Worm (Caenorhabditis elegans) whole organism, young adult: ENCODE measurements around the gene Y56A3A.22.

Experiments
- B0336.3 ChIP-seq: fragments of 200-800 bp; sonication (Bioruptor generic); IDR thresholded peaks from 2 replicates; pipeline ENCODE4 v1.3.6; 2022; ENCODE audit warnings: missing genetic modification characterization, missing compliant biosample characterization
- F22D6.2 ChIP-seq: sonication (generic microtip); optimal IDR thresholded peaks from 2 replicates; lab custom pipeline; 2016; ENCODE audit warnings: mild to moderate bottlenecking, missing genetic modification characterization, missing compliant biosample characterization
- F33H1.4 ChIP-seq: fragments of 200-800 bp; sonication (Bioruptor generic); IDR thresholded peaks from 2 replicates; pipeline ENCODE4 v1.3.6; 2022; ENCODE audit warnings: missing genetic modification reagents, missing genetic modification characterization, missing compliant biosample characterization
- F52B5.7 ChIP-seq: sonication (generic microtip); optimal IDR thresholded peaks from 2 replicates; lab custom pipeline; 2016; ENCODE audit warnings: mild to moderate bottlenecking, missing genetic modification characterization, missing compliant biosample characterization
- T26A5.8 ChIP-seq: sonication (generic microtip); optimal IDR thresholded peaks from 2 replicates; lab custom pipeline; 2016; ENCODE audit warnings: missing genetic modification characterization, missing compliant biosample characterization
- Y53F4B.3 ChIP-seq: fragments of 200-800 bp; sonication (Bioruptor generic); IDR thresholded peaks from 2 replicates; pipeline ENCODE4 v1.3.6; 2022; ENCODE audit warnings: missing genetic modification reagents, missing genetic modification characterization, missing compliant biosample characterization
- Y67H2A.10 ChIP-seq: fragments of 200-800 bp; sonication (Bioruptor generic); conservative IDR thresholded peaks from 2 replicates; pipeline ENCODE4 v1.3.6; 2022; ENCODE audit warnings: missing genetic modification reagents, missing genetic modification characterization, missing compliant biosample characterization
- ama-1 ChIP-seq, 3 experiments: fragments of 150-350 bp in 1 of 3; sonication (generic microtip) in 2 of 3; optimal IDR thresholded peaks; 2 replicates each; lab custom pipeline; 2014 to 2018; ENCODE audit warnings: missing biosample characterization in 2 of 3, missing genetic modification characterization in 2 of 3, missing genetic modification reagents in 2 of 3
- attf-3 ChIP-seq: fragments of 200-800 bp; sonication (Bioruptor generic); conservative IDR thresholded peaks from 2 replicates; pipeline ENCODE4 v1.3.6; 2022; ENCODE audit warnings: missing genetic modification reagents, missing genetic modification characterization, missing compliant biosample characterization
- ccch-3 ChIP-seq: fragments of 200-800 bp; sonication (Bioruptor generic); optimal IDR thresholded peaks from 2 replicates; lab custom pipeline; 2018; ENCODE audit warnings: mild to moderate bottlenecking, missing genetic modification characterization, missing compliant biosample characterization
- cebp-2 ChIP-seq: fragments of 200-800 bp; sonication (Bioruptor generic); IDR thresholded peaks from 2 replicates; pipeline ENCODE4 v1.3.6; 2022; ENCODE audit warnings: missing genetic modification characterization, missing compliant biosample characterization
- ceh-40 ChIP-seq: fragments of 200-800 bp; sonication (Bioruptor generic); IDR thresholded peaks from 2 replicates; pipeline ENCODE4 v1.3.6; 2022; ENCODE audit warnings: missing genetic modification characterization, missing compliant biosample characterization
- dpff-1 ChIP-seq: sonication (generic microtip); optimal IDR thresholded peaks from 2 replicates; lab custom pipeline; 2017; ENCODE audit warnings: mild to moderate bottlenecking, missing genetic modification characterization, missing compliant biosample characterization
- egl-44 ChIP-seq: fragments of 200-800 bp; sonication (Bioruptor generic); IDR thresholded peaks from 2 replicates; pipeline ENCODE4 v1.3.6; 2022; ENCODE audit warnings: missing genetic modification reagents, missing genetic modification characterization, missing compliant biosample characterization
- egrh-3 ChIP-seq: fragments of 200-800 bp; sonication (Bioruptor generic); IDR thresholded peaks from 2 replicates; pipeline ENCODE4 v1.3.6; 2022; ENCODE audit warnings: missing genetic modification reagents, missing genetic modification characterization, missing compliant biosample characterization
- ekl-4 ChIP-seq: fragments of 200-800 bp; sonication (Bioruptor generic); IDR thresholded peaks from 2 replicates; pipeline ENCODE4 v1.3.6; 2022; ENCODE audit warnings: missing genetic modification reagents, missing genetic modification characterization, missing compliant biosample characterization
- hmg-1.2 ChIP-seq: fragments of 200-800 bp; sonication (Bioruptor generic); IDR thresholded peaks from 2 replicates; pipeline ENCODE4 v1.3.6; 2022; ENCODE audit warnings: missing genetic modification reagents, missing genetic modification characterization, missing compliant biosample characterization
- let-526 ChIP-seq: fragments of 200-800 bp; sonication (Bioruptor generic); IDR thresholded peaks from 2 replicates; pipeline ENCODE4 v1.3.6; 2022; ENCODE audit warnings: missing genetic modification reagents, missing genetic modification characterization, missing compliant biosample characterization
- lin-26 ChIP-seq: fragments of 200-800 bp; sonication (Bioruptor generic); IDR thresholded peaks from 2 replicates; pipeline ENCODE4 v1.3.6; 2022; ENCODE audit warnings: missing genetic modification reagents, missing genetic modification characterization, missing compliant biosample characterization
- madf-3 ChIP-seq: fragments of 200-800 bp; sonication (Bioruptor generic); IDR thresholded peaks from 2 replicates; pipeline ENCODE4 v1.3.6; 2022; ENCODE audit warnings: missing genetic modification reagents, missing genetic modification characterization, missing compliant biosample characterization
- madf-8 ChIP-seq: fragments of 200-800 bp; sonication (Bioruptor generic); conservative IDR thresholded peaks from 2 replicates; pipeline ENCODE4 v1.3.6; 2022; ENCODE audit warnings: missing genetic modification reagents, missing genetic modification characterization, missing compliant biosample characterization
- mes-4 ChIP-seq: sonication (generic microtip); optimal IDR thresholded peaks from 2 replicates; lab custom pipeline; 2016; ENCODE audit warnings: missing genotype, missing genetic modification characterization, missing compliant biosample characterization
- mxl-1 ChIP-seq: sonication (generic microtip); optimal IDR thresholded peaks from 2 replicates; lab custom pipeline; 2016; ENCODE audit warnings: missing genetic modification characterization, missing compliant biosample characterization
- nhr-120 ChIP-seq: fragments of 200-800 bp; sonication (Bioruptor generic); IDR thresholded peaks from 2 replicates; pipeline ENCODE4 v1.3.6; 2022; ENCODE audit warnings: missing genetic modification characterization, missing compliant biosample characterization
- nhr-90 ChIP-seq: sonication (generic microtip); optimal IDR thresholded peaks from 2 replicates; lab custom pipeline; 2016; ENCODE audit warnings: missing genotype, mild to moderate bottlenecking, missing genetic modification characterization, missing compliant biosample characterization
- repo-1 ChIP-seq: sonication (generic microtip); optimal IDR thresholded peaks from 2 replicates; lab custom pipeline; 2017; ENCODE audit warnings: mild to moderate bottlenecking, missing genetic modification characterization, missing compliant biosample characterization
- rpc-1 ChIP-seq, 2 experiments: fragments of 150-350 bp in 1 of 2; sonication (generic microtip) in 1 of 2; optimal IDR thresholded peaks; 2 replicates each; lab custom pipeline; 2014 to 2018; ENCODE audit warnings: missing biosample characterization in 1 of 2, missing genetic modification characterization in 1 of 2, missing genetic modification reagents in 1 of 2, missing genotype in 1 of 2
- snpc-1.1 ChIP-seq: sonication (generic microtip); optimal IDR thresholded peaks from 2 replicates; lab custom pipeline; 2017; ENCODE audit warnings: missing genetic modification characterization, mild to moderate bottlenecking, missing compliant biosample characterization, antibody characterized with exemption, moderate library complexity, missing genotype, missing genetic modification reagents; ENCODE audit not compliant: insufficient read depth
- snpc-1.3 ChIP-seq: sonication (generic microtip); optimal IDR thresholded peaks from 2 replicates; lab custom pipeline; 2017; ENCODE audit warnings: missing genetic modification characterization, mild to moderate bottlenecking, missing compliant biosample characterization, antibody characterized with exemption, moderate library complexity, missing genotype, missing genetic modification reagents; ENCODE audit not compliant: insufficient read depth
- snpc-3.4 ChIP-seq: sonication (generic microtip); optimal IDR thresholded peaks from 2 replicates; lab custom pipeline; 2017; ENCODE audit warnings: missing genetic modification characterization, mild to moderate bottlenecking, missing compliant biosample characterization, antibody characterized with exemption, moderate library complexity, missing genotype, missing genetic modification reagents
- somi-1 ChIP-seq: fragments of 200-800 bp; sonication (Bioruptor generic); optimal IDR thresholded peaks from 2 replicates; lab custom pipeline; 2018; ENCODE audit warnings: mild to moderate bottlenecking, missing genetic modification characterization, missing compliant biosample characterization
- unc-130 ChIP-seq: sonication (generic microtip); optimal IDR thresholded peaks from 2 replicates; lab custom pipeline; 2016; ENCODE audit warnings: missing genetic modification reagents, missing genetic modification characterization, missing compliant biosample characterization
- unc-62 ChIP-seq: fragments of 150-350 bp; optimal IDR thresholded peaks from 2 replicates; lab custom pipeline; 2014; ENCODE audit warnings: missing biosample characterization, missing genetic modification reagents, missing genetic modification characterization
- xnd-1 ChIP-seq: sonication (generic microtip); optimal IDR thresholded peaks from 2 replicates; lab custom pipeline; 2016; ENCODE audit warnings: missing genotype, missing genetic modification reagents, missing genetic modification characterization, missing compliant biosample characterization
- zfh-2 ChIP-seq: fragments of 200-800 bp; sonication (Bioruptor generic); conservative IDR thresholded peaks from 2 replicates; pipeline ENCODE4 v1.3.6; 2022; ENCODE audit warnings: missing genetic modification reagents, missing genetic modification characterization, missing compliant biosample characterization
- zim-3 ChIP-seq: sonication (generic microtip); optimal IDR thresholded peaks from 2 replicates; lab custom pipeline; 2017; ENCODE audit warnings: mild to moderate bottlenecking, missing genetic modification characterization, moderate library complexity, missing compliant biosample characterization

The Y56A3A.22 gene

DNA sequence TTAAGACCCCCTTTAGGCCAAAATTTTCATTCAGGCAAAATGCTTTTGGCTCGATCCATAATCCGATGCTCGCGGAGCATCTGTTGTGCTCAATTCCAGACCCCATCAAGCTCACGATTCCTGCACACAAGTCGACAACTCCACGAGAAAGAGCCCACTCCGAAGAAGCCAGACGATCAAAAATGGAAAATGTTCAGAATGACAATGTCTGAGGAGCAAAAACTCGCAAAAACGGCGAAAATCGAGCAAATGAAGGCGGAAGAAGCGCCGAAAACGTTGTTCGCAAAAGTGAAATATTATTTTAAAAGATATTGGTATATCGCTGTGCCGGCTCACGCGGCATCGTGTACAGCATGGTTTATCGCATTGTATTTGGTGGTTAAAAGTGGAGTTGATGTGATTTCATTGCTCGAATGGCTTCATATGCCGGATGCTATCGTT is at the start of gene Y56A3A.22 (continued):
- TF ChIP-seq hmg-1.2 (GFP tag; lab: Robert Waterston, UW) (0 out of 2 replicates have a peak, but pooled peaks have one; percentile 18), T26A5.8 (no peak), egl-44 (GFP tag; lab: Robert Waterston, UW) (no peak), rpc-1 (optimal IDR thresholded peaks at IDR 0.05; lab: Kevin White, UChicago) (no peak), rpc-1 (tag; optimal IDR thresholded peaks at IDR 0.05; lab: Kevin White, UChicago) (no peak), somi-1 (GFP tag; lab: Kevin White, UChicago) (peak; percentile 15), unc-62 (GFP tag; lab: Kevin White, UChicago) (no peak), mes-4 (tag; lab: Kevin White, UChicago) (no peak), Y67H2A.10 (GFP tag; lab: Robert Waterston, UW) (no peak), repo-1 (tag; lab: Kevin White, UChicago) (peak; percentile 93), F33H1.4 (GFP tag; lab: Robert Waterston, UW) (no peak), snpc-1.1 (tag; lab: Kevin White, UChicago) (no peak), nhr-90 (tag; lab: Kevin White, UChicago) (no peak), ama-1 (optimal IDR thresholded peaks at IDR 0.05; lab: Kevin White, UChicago) (peak; percentile 87), ama-1 (GFP tag; optimal IDR thresholded peaks at IDR 0.05; lab: Kevin White, UChicago) (no peak), Y53F4B.3 (GFP tag; lab: Robert Waterston, UW) (no peak), nhr-120 (GFP tag; lab: Robert Waterston, UW) (0 out of 2 replicates have a peak, but pooled peaks have one; percentile 58), F22D6.2 (tag; lab: Kevin White, UChicago) (no peak), B0336.3 (GFP tag; lab: Robert Waterston, UW) (peak; percentile 94), snpc-3.4 (tag; lab: Kevin White, UChicago) (peak; percentile 21), mxl-1 (tag; lab: Kevin White, UChicago) (no peak), unc-130 (GFP tag; lab: Kevin White, UChicago) (no peak), xnd-1 (tag; lab: Kevin White, UChicago) (no peak), madf-8 (GFP tag; lab: Robert Waterston, UW) (no peak), F52B5.7 (tag; lab: Kevin White, UChicago) (peak; percentile 87), dpff-1 (peak; percentile 68), let-526 (no peak), snpc-1.3 (tag; lab: Kevin White, UChicago) (peak; percentile 32), attf-3 (GFP tag; lab: Robert Waterston, UW) (no peak), cebp-2 (GFP tag; lab: Robert Waterston, UW) (0 out of 2 replicates have a peak, but pooled peaks have one; percentile 76), ceh-40 (GFP tag; lab: Robert Waterston, UW) (no peak)
- TF ChIP-seq, all 124 proteins: peak for 53

DNA sequence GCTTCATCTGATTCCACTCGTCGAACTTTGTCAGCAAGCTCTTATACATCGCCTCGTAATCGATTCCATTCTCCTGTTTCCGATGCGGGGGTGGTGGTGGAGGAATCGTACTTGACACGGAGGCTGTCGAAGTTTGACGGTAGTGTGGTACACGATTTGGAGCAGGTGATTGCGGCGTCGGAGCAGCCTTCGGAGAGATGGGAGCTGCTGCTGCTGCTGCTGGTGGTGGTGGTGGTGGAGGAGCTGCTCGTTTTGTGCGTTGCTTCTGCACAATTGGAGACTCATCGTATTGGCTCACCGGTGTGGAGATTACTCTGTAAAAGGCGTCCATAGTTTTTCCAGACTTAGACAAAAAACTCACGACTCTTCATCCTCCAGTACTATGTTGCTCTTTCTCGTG is 47.2 kb upstream of the Y56A3A.22 start:
- TF ChIP-seq ekl-4, result 0 out of 2 replicates have a peak, but pooled peaks have one; percentile 25
- peak; percentile 66 for TF ChIP-seq egrh-3 (GFP tag; lab: Robert Waterston, UW)
- no peak for TF ChIP-seq madf-3 (GFP tag; lab: Robert Waterston, UW)
- TF ChIP-seq zfh-2, result peak; percentile 81
- no peak for TF ChIP-seq zim-3
- TF ChIP-seq ccch-3 (GFP tag; lab: Kevin White, UChicago), result no peak
- TF ChIP-seq, all 124 proteins: peak for 3

DNA sequence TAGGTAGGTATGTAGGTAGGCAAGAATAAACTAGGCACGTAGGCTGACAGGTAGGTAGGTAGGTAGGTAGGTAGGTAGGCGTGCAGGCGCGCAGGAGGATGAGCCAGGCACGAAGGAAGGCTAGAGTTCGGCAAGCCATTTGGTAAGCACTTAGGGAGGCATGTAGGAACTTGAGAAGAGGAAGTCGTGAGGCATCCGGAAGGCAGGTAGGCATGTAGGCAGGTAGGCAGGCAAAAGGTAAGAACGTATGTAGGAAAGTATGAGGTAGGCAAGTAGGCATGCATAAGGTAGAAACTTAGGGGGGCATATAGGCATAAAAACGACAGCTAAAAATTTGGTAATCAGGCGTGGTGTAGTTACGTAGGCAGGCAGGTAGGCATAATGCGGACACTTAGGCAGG is 45.4 kb upstream of the Y56A3A.22 start:
- 0 out of 2 replicates have a peak, but pooled peaks have one; percentile 23 for TF ChIP-seq zfh-2
- no peak for TF ChIP-seq lin-26
